Worm (Caenorhabditis elegans): ENCODE data around the gene pqn-92.

The pqn-92 gene

ce11 chrIII:12303084-12303483, 4.5 kb upstream of the pqn-92 start, which contains the start of gene mrp-8:
TSS of gene mrp-8 (minus strand) at chrIII:12303184.
- no peak for TF ChIP-seq cog-1 (tag; optimal IDR thresholded peaks at IDR 0.05)
- TF ChIP-seq klf-2 (GFP tag; conservative IDR thresholded peaks at IDR 0.05) = no peak
- no peak for TF ChIP-seq tab-1 (GFP tag; IDR thresholded peaks at IDR 0.05)
- TF ChIP-seq med-1 (GFP tag; optimal IDR thresholded peaks at IDR 0.05; ENCODE audit: insufficient read depth) = no peak
- no peak for TF ChIP-seq ref-1 (GFP tag; conservative IDR thresholded peaks at IDR 0.05)
- TF ChIP-seq flt-1 (GFP tag; IDR thresholded peaks at IDR 0.05) = no peak
- no peak for TF ChIP-seq T22C8.4 (GFP tag; IDR thresholded peaks at IDR 0.05)
- TF ChIP-seq ztf-23 (GFP tag; IDR thresholded peaks at IDR 0.05) = no peak
- TF ChIP-seq ztf-29 (GFP tag; IDR thresholded peaks at IDR 0.05) = no peak

ce11 chrIII:12304805-12305377, 2.7 kb upstream of the pqn-92 start:
- TF ChIP-seq med-1 (GFP tag; optimal IDR thresholded peaks at IDR 0.05; ENCODE audit: insufficient read depth) (no peak), tab-1 (GFP tag; IDR thresholded peaks at IDR 0.05) (no peak), flt-1 (GFP tag; IDR thresholded peaks at IDR 0.05) (no peak), ref-1 (GFP tag; conservative IDR thresholded peaks at IDR 0.05) (no peak), ztf-23 (GFP tag; IDR thresholded peaks at IDR 0.05) (no peak), T22C8.4 (GFP tag; IDR thresholded peaks at IDR 0.05) (no peak), ztf-29 (GFP tag; IDR thresholded peaks at IDR 0.05) (no peak), klf-2 (GFP tag; conservative IDR thresholded peaks at IDR 0.05) (no peak), cog-1 (tag; optimal IDR thresholded peaks at IDR 0.05) (no peak)

ce11 chrIII:12312886-12313285, 5.3 kb downstream of the pqn-92 start, which contains the start of gene Y75B8A.39:
TSS of gene Y75B8A.39 (plus strand) at chrIII:12313186.
- TF ChIP-seq ref-1 (GFP tag; conservative IDR thresholded peaks at IDR 0.05) (no peak), flt-1 (GFP tag; IDR thresholded peaks at IDR 0.05) (no peak), tab-1 (GFP tag; IDR thresholded peaks at IDR 0.05) (no peak)

- TF ChIP-seq tab-1 (GFP tag; IDR thresholded peaks at IDR 0.05) (no peak), T22C8.4 (GFP tag; IDR thresholded peaks at IDR 0.05) (no peak), ztf-23 (GFP tag; IDR thresholded peaks at IDR 0.05) (no peak), ztf-29 (GFP tag; IDR thresholded peaks at IDR 0.05) (no peak), ref-1 (GFP tag; conservative IDR thresholded peaks at IDR 0.05) (no peak), flt-1 (GFP tag; IDR thresholded peaks at IDR 0.05) (no peak), med-1 (GFP tag; optimal IDR thresholded peaks at IDR 0.05; ENCODE audit: insufficient read depth) (no peak), cog-1 (tag; optimal IDR thresholded peaks at IDR 0.05) (no peak), klf-2 (GFP tag; conservative IDR thresholded peaks at IDR 0.05) (no peak)
These were observed 7.6 kb downstream of the pqn-92 start, which contains the start of gene Y75B8A.37 for ce11 chrIII:12315179-12315578. TSS of gene Y75B8A.37 (plus strand) at chrIII:12315479.

- TF ChIP-seq klf-2 (GFP tag; conservative IDR thresholded peaks at IDR 0.05) (no peak), cog-1 (tag; optimal IDR thresholded peaks at IDR 0.05) (no peak), flt-1 (GFP tag; IDR thresholded peaks at IDR 0.05) (no peak), tab-1 (GFP tag; IDR thresholded peaks at IDR 0.05) (no peak), ztf-23 (GFP tag; IDR thresholded peaks at IDR 0.05) (no peak), T22C8.4 (GFP tag; IDR thresholded peaks at IDR 0.05) (no peak), ztf-29 (GFP tag; IDR thresholded peaks at IDR 0.05) (no peak), med-1 (GFP tag; optimal IDR thresholded peaks at IDR 0.05; ENCODE audit: insufficient read depth) (no peak), ref-1 (GFP tag; conservative IDR thresholded peaks at IDR 0.05) (no peak)
These were observed 9.9 kb downstream of the pqn-92 start for ce11 chrIII:12317492-12317891.

- TF ChIP-seq flt-1 (GFP tag; IDR thresholded peaks at IDR 0.05) (no peak), ztf-23 (GFP tag; IDR thresholded peaks at IDR 0.05) (no peak), ref-1 (GFP tag; conservative IDR thresholded peaks at IDR 0.05) (no peak), ztf-29 (GFP tag; IDR thresholded peaks at IDR 0.05) (no peak), cog-1 (tag; optimal IDR thresholded peaks at IDR 0.05) (no peak), med-1 (GFP tag; optimal IDR thresholded peaks at IDR 0.05; ENCODE audit: insufficient read depth) (no peak), tab-1 (GFP tag; IDR thresholded peaks at IDR 0.05) (no peak), klf-2 (GFP tag; conservative IDR thresholded peaks at IDR 0.05) (no peak), T22C8.4 (GFP tag; IDR thresholded peaks at IDR 0.05) (no peak)
These were observed 11.2 kb downstream of the pqn-92 start, which contains the start of gene Y75B8A.28 for ce11 chrIII:12318794-12319193. TSS of gene Y75B8A.28 (plus strand) at chrIII:12319089.

- TF ChIP-seq med-1 (GFP tag; optimal IDR thresholded peaks at IDR 0.05; ENCODE audit: insufficient read depth) (no peak), ztf-23 (GFP tag; IDR thresholded peaks at IDR 0.05) (no peak)
These were observed 17.7 kb downstream of the pqn-92 start for ce11 chrIII:12325284-12325683.

- TF ChIP-seq T22C8.4 (GFP tag; IDR thresholded peaks at IDR 0.05) = no peak
- TF ChIP-seq tab-1 (GFP tag; IDR thresholded peaks at IDR 0.05) = no peak
- no peak for TF ChIP-seq flt-1 (GFP tag; IDR thresholded peaks at IDR 0.05)
- no peak for TF ChIP-seq ztf-23 (GFP tag; IDR thresholded peaks at IDR 0.05)
- TF ChIP-seq ztf-29 (GFP tag; IDR thresholded peaks at IDR 0.05) = no peak
- TF ChIP-seq cog-1 (tag; optimal IDR thresholded peaks at IDR 0.05) = no peak
- no peak for TF ChIP-seq ref-1 (GFP tag; conservative IDR thresholded peaks at IDR 0.05)
- no peak for TF ChIP-seq klf-2 (GFP tag; conservative IDR thresholded peaks at IDR 0.05)
- no peak for TF ChIP-seq med-1 (GFP tag; optimal IDR thresholded peaks at IDR 0.05; ENCODE audit: insufficient read depth)
These were observed 20.0 kb downstream of the pqn-92 start, which contains the start of the genes zip-12 and Y75B8A.63 for ce11 chrIII:12327528-12327997. TSS of gene zip-12 (plus strand) at chrIII:12327914. TSS of gene Y75B8A.63 (plus strand) at chrIII:12327947.

- no peak for TF ChIP-seq klf-2 (GFP tag; conservative IDR thresholded peaks at IDR 0.05)
- TF ChIP-seq ztf-29 (GFP tag; IDR thresholded peaks at IDR 0.05) = no peak
- TF ChIP-seq med-1 (GFP tag; optimal IDR thresholded peaks at IDR 0.05; ENCODE audit: insufficient read depth) = no peak
- no peak for TF ChIP-seq cog-1 (tag; optimal IDR thresholded peaks at IDR 0.05)
- TF ChIP-seq T22C8.4 (GFP tag; IDR thresholded peaks at IDR 0.05) = no peak
- TF ChIP-seq flt-1 (GFP tag; IDR thresholded peaks at IDR 0.05) = no peak
- no peak for TF ChIP-seq ztf-23 (GFP tag; IDR thresholded peaks at IDR 0.05)
These were observed 23.7 kb downstream of the pqn-92 start for ce11 chrIII:12331300-12331699.

ce11 chrIII:12333445-12333844, 25.9 kb downstream of the pqn-92 start, which contains the start of gene zip-1:
TSS of gene zip-1 (plus strand) at chrIII:12333745.
- no peak for TF ChIP-seq T22C8.4 (GFP tag; IDR thresholded peaks at IDR 0.05)
- TF ChIP-seq klf-2 (GFP tag; conservative IDR thresholded peaks at IDR 0.05) = no peak
- no peak for TF ChIP-seq med-1 (GFP tag; optimal IDR thresholded peaks at IDR 0.05; ENCODE audit: insufficient read depth)

Data from whole organism, midembryonic.